Fruit fly (Drosophila melanogaster) whole organism, embryonic: ENCODE data around the gene IA-2.

Experiments used
- Atf3 ChIP-seq: fragments of 200-800 bp; sonication (Bioruptor generic); optimal IDR thresholded peaks from 3 replicates; lab custom pipeline; 2016; ENCODE audit warnings: missing biosample characterization, missing genetic modification characterization
- CG11723 ChIP-seq: fragments of 200-800 bp; sonication (Bioruptor generic); optimal IDR thresholded peaks from 2 replicates; lab custom pipeline; 2017; ENCODE audit warnings: missing biosample characterization, mild to moderate bottlenecking, missing genetic modification characterization
- CG18476 ChIP-seq: fragments of 200-800 bp; sonication (Bioruptor generic); optimal IDR thresholded peaks from 2 replicates; lab custom pipeline; 2016; ENCODE audit warnings: missing biosample characterization, mild to moderate bottlenecking, missing genetic modification characterization
- Dek ChIP-seq: fragments of 200-800 bp; sonication (Bioruptor generic); optimal IDR thresholded peaks from 3 replicates; lab custom pipeline; 2019; ENCODE audit warnings: missing biosample characterization, mild to moderate bottlenecking, missing genetic modification characterization, moderate library complexity
- NK7.1 ChIP-seq: fragments of 200-800 bp; sonication (Bioruptor generic); optimal IDR thresholded peaks from 3 replicates; lab custom pipeline; 2016; ENCODE audit warnings: missing biosample characterization, missing genetic modification characterization
- Trl ChIP-seq, 3 experiments: fragments of >200 bp in 2 of 3; fragments of 200-800 bp in 1 of 3; sonication (Bioruptor generic) in 1 of 3; optimal IDR thresholded peaks; 2 replicates in 1 of 3; 3 replicates in 2 of 3; lab custom pipeline; 2016 to 2017; ENCODE audit warnings: missing biosample characterization in 1 of 3, missing genetic modification characterization in 1 of 3
- ab ChIP-seq: fragments of 200-800 bp; sonication (Bioruptor generic); optimal IDR thresholded peaks from 2 replicates; lab custom pipeline; 2016; ENCODE audit warnings: missing biosample characterization, missing genetic modification characterization
- ase ChIP-seq: fragments of 200-800 bp; sonication (Bioruptor generic); IDR thresholded peaks from 3 replicates; pipeline ENCODE4 v1.3.6; 2022; ENCODE audit warnings: missing biosample characterization, missing genetic modification characterization
- bigmax ChIP-seq: fragments of 200-800 bp; sonication (Bioruptor generic); optimal IDR thresholded peaks from 2 replicates; lab custom pipeline; 2018; ENCODE audit warnings: missing biosample characterization, mild to moderate bottlenecking, missing genetic modification characterization
- bsh ChIP-seq, 2 experiments: fragments of 200-800 bp; sonication (Bioruptor generic); optimal IDR thresholded peaks; 2 replicates each; lab custom pipeline; 2017 to 2018; ENCODE audit warnings: mild to moderate bottlenecking in 2 of 2, missing biosample characterization in 2 of 2, missing genetic modification characterization in 2 of 2, moderate library complexity in 1 of 2
- emc ChIP-seq: fragments of 200-800 bp; sonication (Bioruptor generic); optimal IDR thresholded peaks from 2 replicates; lab custom pipeline; 2016; ENCODE audit warnings: missing biosample characterization, missing genetic modification characterization
- mirr ChIP-seq: fragments of 200-800 bp; sonication (Bioruptor generic); optimal IDR thresholded peaks from 3 replicates; lab custom pipeline; 2018; ENCODE audit warnings: missing biosample characterization, mild to moderate bottlenecking, missing genetic modification characterization
- nom ChIP-seq: fragments of 200-800 bp; sonication (Bioruptor generic); optimal IDR thresholded peaks from 2 replicates; lab custom pipeline; 2017; ENCODE audit warnings: missing biosample characterization, missing genetic modification characterization, mild to moderate bottlenecking, moderate library complexity, missing genetic modification reagents
- vfl ChIP-seq: fragments of 200-800 bp; sonication (Bioruptor generic); optimal IDR thresholded peaks from 2 replicates; lab custom pipeline; 2016; ENCODE audit warnings: missing biosample characterization, missing genetic modification characterization

- TF ChIP-seq bsh (GFP tag; optimal IDR thresholded peaks at IDR 0.05; lab: Kevin White, UChicago) (no peak), bigmax (GFP tag; lab: Kevin White, UChicago) (no peak), mirr (GFP tag; lab: Kevin White, UChicago) (no peak), nom (GFP tag; lab: Kevin White, UChicago) (no peak), CG18476 (GFP tag; lab: Kevin White, UChicago) (no peak), Dek (tag; lab: Kevin White, UChicago) (no peak), Atf3 (GFP tag; lab: Kevin White, UChicago) (no peak), emc (GFP tag; lab: Kevin White, UChicago) (no peak), NK7.1 (GFP tag; lab: Kevin White, UChicago) (no peak), vfl (GFP tag; lab: Kevin White, UChicago) (no peak), Trl (optimal IDR thresholded peaks at IDR 0.05; lab: Kevin White, UChicago) (no peak), Trl (GFP tag; optimal IDR thresholded peaks at IDR 0.05; lab: Kevin White, UChicago) (no peak), ab (GFP tag; lab: Kevin White, UChicago) (no peak), ase (GFP tag; lab: Robert Waterston, UW) (no peak), CG11723 (no peak)
These were observed 84.0 kb downstream of the IA-2 start for dm6 chr2L:963863-964262.
